Fruit fly (Drosophila melanogaster) ovary, adult (tissue): ENCODE results near the gene yellow-b.

Experiments used
- CG17801 ChIP-seq: fragments of 200-800 bp; optimal IDR thresholded peaks from 2 replicates; lab custom pipeline; 2019; ENCODE audit warnings: missing biosample characterization, mild to moderate bottlenecking, missing genetic modification characterization, moderate library complexity; ENCODE audit not compliant: partially characterized antibody

The yellow-b gene

DNA sequence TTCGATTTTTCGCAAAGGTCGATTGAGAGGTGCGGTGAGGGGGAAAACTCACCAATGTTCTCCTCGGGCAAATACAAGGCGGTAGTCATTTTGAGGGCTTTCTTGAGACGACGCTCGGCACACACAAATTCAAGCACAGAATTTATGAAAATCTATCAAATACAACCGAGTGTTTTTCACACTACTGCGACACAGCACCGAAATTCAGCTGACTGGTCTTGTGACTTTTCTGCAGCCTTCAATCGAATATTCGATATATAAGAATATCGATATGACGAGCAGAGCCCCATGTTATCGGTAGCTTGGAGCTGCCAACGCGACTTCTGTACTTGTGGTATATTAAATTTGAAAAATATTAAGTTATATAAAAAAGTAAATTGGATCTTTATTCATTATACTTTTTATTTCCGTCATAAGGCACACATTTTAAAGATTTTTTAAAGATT is 26.5 kb upstream of the yellow-b start, which contains the start of gene VhaSFD:
TSS of gene VhaSFD (minus strand) at position 249 of the 446 bp plus-strand sequence.
- peak; percentile 44 for TF ChIP-seq CG17801

DNA sequence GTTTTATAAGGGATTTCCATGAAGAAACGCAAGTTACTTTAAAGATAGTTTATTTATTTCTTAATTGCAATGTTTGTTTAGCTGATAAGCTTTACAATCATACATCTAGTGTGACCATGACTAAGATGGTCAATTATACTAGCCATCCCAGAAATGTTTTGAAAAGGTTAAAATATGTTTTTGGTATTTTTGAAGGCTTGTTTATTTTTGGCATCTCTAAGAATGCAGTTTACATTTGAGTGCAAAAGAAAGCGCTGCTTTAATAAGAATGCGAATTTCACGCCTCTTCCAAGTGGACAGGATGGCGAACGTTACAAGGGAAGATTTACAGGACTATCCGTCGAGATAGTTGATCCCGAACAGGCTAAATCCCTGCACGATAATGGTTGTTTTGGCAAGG is 24.6 kb upstream of the yellow-b start, which contains the start of gene Tsen2:
TSS of gene Tsen2 (plus strand) at position 222 of the 400 bp plus-strand sequence.
- TF ChIP-seq CG17801, result no peak

DNA sequence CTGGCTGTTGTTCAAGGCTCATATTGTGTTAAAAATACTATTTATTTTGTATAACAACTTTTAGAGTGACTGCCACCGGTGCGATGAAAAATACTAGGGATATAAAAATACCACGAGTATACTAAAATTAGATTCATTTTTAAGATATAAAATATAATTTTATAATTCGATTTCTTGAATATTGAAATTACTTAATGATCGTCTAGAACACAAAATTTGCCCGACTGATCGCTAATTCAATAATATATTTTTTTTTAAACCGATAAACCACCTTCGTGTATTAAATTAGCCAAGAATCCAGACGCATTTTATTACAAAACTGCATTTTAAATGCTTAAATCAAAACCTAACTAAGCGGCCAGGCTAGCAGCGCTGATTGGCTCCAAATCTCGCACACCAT is 23.2 kb upstream of the yellow-b start, which contains the start of gene CG17996:
TSS of gene CG17996 (minus strand) at position 101 of the 400 bp plus-strand sequence.
- TF ChIP-seq CG17801, result no peak

DNA sequence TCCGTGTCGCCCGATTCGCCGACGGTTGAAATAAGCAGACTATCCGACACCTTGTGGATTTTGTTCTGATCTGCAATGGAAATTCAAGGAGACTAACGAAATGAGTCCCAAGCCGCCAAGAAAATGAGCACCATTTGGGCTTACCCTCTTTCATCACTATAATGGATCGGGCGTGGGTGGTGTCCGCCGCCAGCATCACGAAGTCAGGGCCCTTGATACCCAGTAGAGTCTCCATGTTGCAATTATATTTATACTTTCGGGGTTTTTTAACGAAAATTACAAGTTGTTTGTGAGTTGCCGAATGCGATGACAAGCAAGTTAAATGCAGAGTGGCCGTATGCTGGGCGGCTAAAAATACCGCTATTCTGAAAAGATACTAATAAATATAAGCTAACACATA is 22.3 kb upstream of the yellow-b start, which contains the start of gene Prosbeta4:
TSS of gene Prosbeta4 (minus strand) at position 335 of the 400 bp plus-strand sequence.
- no peak for TF ChIP-seq CG17801

DNA sequence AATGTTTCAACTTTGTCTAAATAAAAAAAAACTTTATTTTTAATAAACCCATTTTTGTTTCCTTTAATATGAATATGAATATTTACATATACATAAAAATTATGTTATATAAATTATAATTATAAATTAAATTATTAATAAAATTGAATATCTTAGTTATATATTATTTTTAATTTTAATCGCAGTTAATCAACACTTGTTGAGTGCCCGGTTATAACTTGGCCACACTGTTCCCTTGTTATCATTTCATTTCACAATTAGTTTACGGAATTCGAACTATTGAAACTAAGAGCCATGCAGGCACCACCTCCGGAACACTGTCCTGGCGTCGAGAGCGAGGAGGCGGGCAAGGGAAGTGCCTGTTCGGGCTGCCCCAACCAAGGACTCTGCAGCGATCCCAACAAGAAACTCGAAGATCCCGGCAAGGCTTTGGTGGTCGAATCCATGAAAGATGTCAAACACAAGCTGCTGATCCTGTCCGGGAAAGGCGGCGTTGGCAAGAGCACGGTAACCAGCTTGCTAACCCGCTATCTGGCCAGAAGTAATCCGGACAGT is 21.7 kb upstream of the yellow-b start, which contains the start of gene Nubp1:
TSS of gene Nubp1 (plus strand) at position 213 of the 555 bp plus-strand sequence.
- no peak for TF ChIP-seq CG17801

DNA sequence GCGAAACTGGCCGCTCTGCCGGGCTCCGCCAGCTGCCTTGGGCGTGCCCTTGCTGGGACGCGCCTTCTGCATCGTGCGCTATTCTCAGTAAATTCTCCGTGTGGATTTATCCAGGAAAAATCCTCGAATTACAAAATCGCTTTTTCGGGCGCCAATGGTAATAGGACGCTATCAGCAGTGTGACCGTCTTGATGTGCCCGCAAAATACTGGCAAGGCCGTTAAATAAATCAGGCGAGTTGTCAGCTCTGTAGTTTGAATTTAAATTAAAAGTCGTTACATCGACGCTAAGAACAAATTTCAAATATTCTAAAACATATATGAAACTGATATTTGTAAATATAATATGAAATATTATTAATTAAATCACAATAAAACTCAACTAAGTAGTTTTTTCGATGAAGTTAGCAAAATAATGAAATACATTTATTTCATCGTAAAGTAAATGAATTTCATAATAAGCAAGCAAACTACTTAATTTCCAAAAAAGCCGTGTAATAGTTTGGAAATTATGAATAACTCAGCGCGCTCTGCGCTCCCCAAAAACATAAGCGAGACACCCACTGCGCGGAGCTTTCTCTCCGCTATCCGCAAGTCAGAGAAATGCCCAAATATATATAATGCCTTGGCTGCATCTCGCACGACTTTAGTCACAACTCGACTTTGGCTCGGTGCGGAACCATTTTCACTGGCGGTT is 15.8 kb upstream of the yellow-b start, which contains the start of the genes glu and ChLD3:
TSS of gene glu (minus strand) at position 183 of the 695 bp plus-strand sequence.
TSS of gene ChLD3 (plus strand) at position 645 of the 695 bp plus-strand sequence.
- no peak for TF ChIP-seq CG17801

DNA sequence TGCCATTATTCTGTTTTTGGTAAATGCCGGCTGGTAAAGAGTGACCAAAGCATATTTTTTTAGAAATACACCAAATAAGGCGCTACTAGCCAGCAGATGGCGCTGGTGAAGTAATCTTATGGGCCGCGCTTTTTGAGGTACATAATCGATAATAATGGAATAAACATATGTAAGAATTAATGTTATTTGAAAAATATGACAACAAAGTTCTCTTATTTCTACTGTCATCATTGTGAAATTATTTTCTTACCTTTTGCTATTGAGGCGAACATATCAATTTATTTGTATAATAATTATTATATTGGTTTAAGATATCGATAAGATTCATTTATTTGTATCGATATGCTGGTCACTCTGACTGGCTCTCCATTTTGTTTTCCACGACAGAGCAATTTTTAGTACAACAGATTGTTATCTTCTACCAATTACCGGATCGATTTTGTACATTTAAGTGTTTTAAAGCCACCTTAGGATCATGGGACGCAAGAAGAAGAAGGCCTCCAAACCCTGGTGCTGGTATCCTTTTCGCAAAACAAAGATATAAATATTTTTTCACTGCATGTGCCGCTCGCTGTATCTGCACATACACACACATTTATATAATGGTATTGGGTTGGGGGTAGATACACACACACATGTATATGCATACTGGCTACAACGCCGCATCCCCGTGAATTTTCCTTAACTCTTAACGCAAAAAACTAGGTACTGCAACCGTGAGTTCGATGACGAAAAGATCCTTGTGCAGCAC is 10.9 kb upstream of the yellow-b start, which contains the start of the genes LSm7 and BuGZ:
TSS of gene LSm7 (minus strand) at position 46 of the 751 bp plus-strand sequence.
TSS of gene BuGZ (plus strand) at position 351 of the 751 bp plus-strand sequence.
- TF ChIP-seq CG17801, result no peak

DNA sequence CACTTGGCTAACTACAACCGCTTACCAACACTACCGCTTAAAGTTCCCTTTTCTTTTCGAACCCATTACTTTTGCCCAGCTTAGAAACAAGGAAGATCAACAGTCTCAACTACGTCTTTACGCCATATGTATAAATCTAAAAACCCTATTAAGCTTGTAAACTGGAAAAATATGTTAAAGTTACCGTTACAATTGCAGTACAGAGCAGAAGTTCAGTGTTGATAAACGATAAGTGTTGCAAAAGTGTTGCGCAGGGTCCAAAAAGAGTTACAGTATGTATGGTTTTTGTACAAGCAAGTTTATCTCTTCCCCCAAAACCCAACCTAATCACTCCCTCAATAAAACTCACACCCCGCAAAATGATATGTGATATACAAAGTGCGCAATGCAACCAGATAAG is 7.0 kb upstream of the yellow-b start:
- no peak for TF ChIP-seq CG17801

DNA sequence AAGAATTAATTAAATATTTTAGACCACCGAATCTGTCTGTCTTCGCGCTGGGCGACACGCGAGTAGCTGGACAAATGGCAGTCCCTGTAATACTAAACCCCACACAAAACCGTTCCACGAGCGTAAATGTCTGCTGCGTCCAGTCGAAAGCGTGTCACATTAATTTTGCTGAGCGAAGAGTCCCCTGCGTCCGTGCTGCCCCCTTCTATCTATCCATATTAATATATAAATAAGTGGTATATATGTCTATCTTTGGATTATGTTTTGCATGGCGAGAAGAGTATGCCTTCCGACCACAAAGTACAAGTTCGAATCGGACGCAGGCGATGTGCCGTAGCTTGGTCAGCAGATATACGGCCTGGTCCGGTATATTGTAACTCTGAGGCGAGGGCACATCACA is 1.8 kb upstream of the yellow-b start:
- no peak for TF ChIP-seq CG17801

DNA sequence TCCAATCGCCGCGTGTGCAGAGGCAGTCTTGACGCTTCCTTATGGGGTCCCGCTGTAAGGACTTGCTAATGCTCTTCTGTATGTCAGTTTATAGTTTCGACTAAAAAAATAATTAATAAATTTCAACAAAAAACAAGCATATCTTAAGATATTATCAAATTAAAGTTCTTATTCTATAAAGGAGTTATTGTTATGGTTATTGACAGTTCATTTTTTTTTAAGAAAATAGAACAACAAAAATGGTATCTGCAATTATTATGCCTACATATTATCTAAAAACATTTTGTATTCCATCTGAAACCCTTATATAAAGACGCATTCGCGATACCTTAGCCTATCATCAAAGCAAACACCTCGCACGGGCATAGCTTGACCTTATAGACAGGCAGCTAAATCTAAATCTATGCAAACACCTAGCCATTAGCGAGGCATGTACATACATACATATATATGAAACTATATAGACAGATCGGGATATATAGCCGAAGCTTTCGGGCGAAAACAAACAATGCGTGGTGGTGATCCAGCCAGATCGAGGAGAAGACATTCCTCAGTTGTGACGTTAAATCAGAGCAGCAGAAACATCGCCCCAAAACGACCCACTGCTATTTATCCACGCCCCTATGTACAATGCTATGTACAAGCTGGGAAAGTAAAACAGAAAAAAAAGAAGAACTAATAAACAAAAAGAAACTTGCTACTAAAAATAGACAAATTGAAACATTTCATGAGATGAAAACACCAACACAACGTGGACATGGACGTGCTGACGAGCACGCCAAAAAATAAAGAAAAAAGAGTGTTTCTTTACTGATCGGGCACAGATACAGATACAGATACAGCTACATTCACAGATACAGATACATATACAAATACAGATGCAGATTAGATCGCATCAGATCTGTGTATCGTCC is 6.6 kb downstream of the yellow-b start, which contains the start of gene ppk17:
TSS of gene ppk17 (minus strand) at position 51 of the 914 bp plus-strand sequence.
- TF ChIP-seq CG17801, result no peak

DNA sequence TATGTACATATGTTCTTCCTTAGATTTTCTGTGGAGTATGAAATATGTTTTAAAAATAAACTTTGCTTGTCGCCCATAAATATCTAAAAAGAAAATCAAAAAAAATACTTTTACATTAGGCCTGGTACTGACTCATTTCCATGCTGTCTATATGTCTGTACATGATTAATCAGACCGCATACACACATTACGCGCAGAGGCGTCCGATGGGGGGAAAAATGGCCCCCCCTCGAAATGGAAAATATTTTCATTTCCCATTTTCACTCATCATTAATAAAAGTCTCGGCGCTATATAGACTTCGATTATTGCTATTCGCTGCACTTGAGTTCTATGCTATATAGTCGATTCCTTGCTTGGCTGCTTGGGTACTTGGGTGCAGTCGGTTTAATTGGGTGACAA is 7.8 kb downstream of the yellow-b start:
- TF ChIP-seq CG17801, result no peak

DNA sequence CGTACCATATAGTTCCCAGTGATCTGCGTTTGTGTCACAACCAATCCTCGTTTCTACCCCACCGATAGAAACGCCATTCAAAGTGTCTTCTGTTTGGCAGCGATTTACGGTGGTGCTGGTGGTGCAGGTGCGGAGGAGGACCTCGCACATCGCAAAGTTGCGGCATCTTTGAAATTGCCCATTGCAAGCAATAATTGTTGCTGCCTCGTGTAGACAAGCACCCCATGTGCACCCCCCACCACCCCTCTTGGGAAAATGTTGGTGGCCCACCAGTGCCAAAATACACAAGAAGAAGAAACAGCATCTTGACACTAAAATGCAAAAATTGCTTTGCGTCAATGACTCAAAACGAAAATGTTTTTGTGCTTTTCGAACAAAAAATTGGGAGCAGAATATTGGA is 10.3 kb downstream of the yellow-b start:
- no peak for TF ChIP-seq CG17801

DNA sequence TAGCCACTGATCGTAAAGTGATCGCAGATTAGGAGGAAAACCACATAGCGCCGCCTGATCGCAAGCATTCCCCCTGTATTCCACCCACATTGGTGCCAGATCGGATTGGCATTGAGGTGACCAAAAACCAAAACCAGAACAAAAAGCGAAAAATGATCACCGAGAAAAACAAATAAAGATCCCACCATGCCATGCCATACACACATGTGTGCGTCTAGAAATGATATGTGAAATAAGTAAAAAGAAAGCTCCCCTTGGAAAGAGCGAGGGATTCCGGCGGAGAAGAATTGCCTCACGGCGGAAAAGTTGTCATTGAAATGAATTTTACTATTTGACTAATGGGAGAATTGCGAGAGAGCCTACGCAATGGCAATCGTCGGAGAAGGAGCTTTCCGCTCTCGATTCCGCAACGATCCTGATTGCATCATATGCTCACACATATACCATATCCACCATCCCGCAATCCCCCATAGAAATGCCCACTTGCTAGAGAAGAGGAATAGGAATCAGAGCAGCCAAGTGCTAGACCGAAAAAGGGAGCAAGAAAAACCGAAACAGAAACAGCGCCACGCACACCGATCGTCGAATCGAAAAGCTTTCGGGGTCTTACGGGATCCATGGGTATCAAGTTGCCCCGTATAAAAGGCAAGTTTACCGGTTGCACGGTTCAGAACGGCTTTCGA is 12.1 kb downstream of the yellow-b start, which contains the start of gene Mhc:
TSS of gene Mhc (plus strand) at position 497 of the 683 bp plus-strand sequence.
- TF ChIP-seq CG17801, result no peak

DNA sequence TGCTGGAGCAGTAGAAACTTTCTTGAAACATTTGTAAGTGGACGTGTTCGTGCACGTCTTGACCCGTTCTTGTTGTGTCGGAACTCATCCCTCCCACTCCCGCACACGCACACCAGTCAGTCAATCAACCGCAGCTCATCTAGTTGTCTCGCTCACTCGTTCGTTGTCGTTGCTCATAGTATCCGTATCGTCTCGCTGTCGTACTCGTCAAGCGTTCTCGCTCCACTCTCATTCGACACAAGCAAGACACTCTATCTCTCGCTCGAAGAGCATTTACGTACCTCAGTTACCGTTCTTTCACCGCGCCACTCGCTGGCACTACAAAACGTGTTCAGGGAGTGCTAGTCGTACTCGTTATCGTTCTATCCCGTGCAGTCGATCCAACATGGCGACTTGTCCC is 33.4 kb downstream of the yellow-b start:
- TF ChIP-seq CG17801, result no peak

DNA sequence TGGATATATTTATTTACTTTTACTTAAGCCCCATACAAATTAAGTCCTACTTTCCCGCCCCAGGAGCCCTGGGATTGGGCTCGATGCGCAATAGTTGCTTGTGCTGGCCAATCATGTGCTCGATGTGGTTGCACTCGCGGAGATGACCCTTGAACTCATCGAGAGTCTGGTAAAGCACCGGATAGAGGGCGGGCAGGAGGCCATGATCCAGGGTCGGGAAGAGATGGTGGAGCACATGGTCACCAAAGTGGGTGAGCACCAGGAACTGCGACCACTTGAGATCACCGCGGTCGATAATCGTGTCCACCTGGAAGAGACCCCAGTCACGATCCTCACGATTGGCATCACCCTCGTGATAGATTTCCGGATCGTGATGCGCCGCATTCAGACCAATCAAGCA is 34.7 kb downstream of the yellow-b start:
- TF ChIP-seq CG17801, result no peak
